Fruit fly (Drosophila melanogaster): Measurements from ENCODE around the gene Hmx.

The Hmx gene

dm6 chr3R:17604198-17604879, 45.6 kb downstream of the Hmx start (continued):
- 0 out of 3 replicates have a peak, but pooled peaks have one; percentile 19 for TF ChIP-seq otp (GFP tag; IDR thresholded peaks at IDR 0.05)
- TF ChIP-seq CG1832 (GFP tag; optimal IDR thresholded peaks at IDR 0.05): no peak
- peak; percentile 82 for TF ChIP-seq croc (GFP tag; conservative IDR thresholded peaks at IDR 0.05)
- no peak for TF ChIP-seq zen2 (GFP tag; IDR thresholded peaks at IDR 0.05; ENCODE audit: partially characterized antibody)
- no peak; the same call in 1 of the 2 replicates for TF ChIP-seq wdn (GFP tag; IDR thresholded peaks at IDR 0.05)
- TF ChIP-seq knrl (GFP tag; IDR thresholded peaks at IDR 0.05; ENCODE audit: partially characterized antibody): no peak
- TF ChIP-seq Xrp1 (GFP tag; IDR thresholded peaks at IDR 0.05): peak; percentile 85
- TF ChIP-seq MBD-R2 (GFP tag; IDR thresholded peaks at IDR 0.05): no peak
- no peak for TF ChIP-seq dm (GFP tag; optimal IDR thresholded peaks at IDR 0.05)
- TF ChIP-seq ro (GFP tag; IDR thresholded peaks at IDR 0.05): peak; percentile 34; the same call in 1 of the 2 replicates
- peak; percentile 46; the same call in 1 of the 3 replicates for TF ChIP-seq Opbp (GFP tag; IDR thresholded peaks at IDR 0.05; ENCODE audit: partially characterized antibody)
- TF ChIP-seq CG17328 (GFP tag; IDR thresholded peaks at IDR 0.05): peak; percentile 78
- no peak for TF ChIP-seq Sin3A (optimal IDR thresholded peaks at IDR 0.05)
- TF ChIP-seq Gug (GFP tag; IDR thresholded peaks at IDR 0.05): peak; percentile 26; the same call in 1 of the 4 replicates
- TF ChIP-seq CG5953 (GFP tag; IDR thresholded peaks at IDR 0.05): no peak
- peak; percentile 39; the same call in 1 of the 2 replicates for TF ChIP-seq Rx (GFP tag; IDR thresholded peaks at IDR 0.05)
- peak; percentile 19 for TF ChIP-seq CG33213 (GFP tag; optimal IDR thresholded peaks at IDR 0.05)
- TF ChIP-seq CG14014 (GFP tag; IDR thresholded peaks at IDR 0.05): peak; percentile 54
- peak; percentile 89 for TF ChIP-seq phol (tag; optimal IDR thresholded peaks at IDR 0.05)
- TF ChIP-seq esg (GFP tag; conservative IDR thresholded peaks at IDR 0.05): peak; percentile 46
- peak; percentile 64; the same call in 1 of the 2 replicates for TF ChIP-seq CG10959 (GFP tag; IDR thresholded peaks at IDR 0.05)
- peak; percentile 88 for TF ChIP-seq Ssrp (tag; optimal IDR thresholded peaks at IDR 0.05)
- TF ChIP-seq nmo (GFP tag; optimal IDR thresholded peaks at IDR 0.05): peak; percentile 92
- TF ChIP-seq tna (GFP tag; IDR thresholded peaks at IDR 0.05; ENCODE audit: partially characterized antibody): no peak
- no peak for TF ChIP-seq NK7.1 (GFP tag; optimal IDR thresholded peaks at IDR 0.05)
- no peak for TF ChIP-seq Side (GFP tag; optimal IDR thresholded peaks at IDR 0.05)
- peak; percentile 60; the same call in 2 of the 3 replicates for TF ChIP-seq CG11093 (GFP tag; IDR thresholded peaks at IDR 0.05)
- no peak for TF ChIP-seq CG18011 (GFP tag; optimal IDR thresholded peaks at IDR 0.05)
- TF ChIP-seq CG10366 (GFP tag; IDR thresholded peaks at IDR 0.05): 0 out of 2 replicates have a peak, but pooled peaks have one; percentile 27
- TF ChIP-seq nerfin-2 (GFP tag; IDR thresholded peaks at IDR 0.05; ENCODE audit: partially characterized antibody): no peak
- TF ChIP-seq H15 (GFP tag; IDR thresholded peaks at IDR 0.05): no peak
- no peak for TF ChIP-seq disco-r (GFP tag; optimal IDR thresholded peaks at IDR 0.05)
- TF ChIP-seq Jarid2 (GFP tag; optimal IDR thresholded peaks at IDR 0.05): peak; percentile 28
- no peak for TF ChIP-seq lov (optimal IDR thresholded peaks at IDR 0.05)
- no peak for TF ChIP-seq lov (GFP tag; IDR thresholded peaks at IDR 0.05)
- peak; percentile 50 to 93 for TF ChIP-seq Pdp1 (GFP tag; optimal IDR thresholded peaks at IDR 0.05)
- no peak for TF ChIP-seq Scr (GFP tag; IDR thresholded peaks at IDR 0.05; ENCODE audit: partially characterized antibody)
- TF ChIP-seq Poxn (GFP tag; IDR thresholded peaks at IDR 0.05): no peak
- peak; percentile 75 for TF ChIP-seq CG3407 (GFP tag; optimal IDR thresholded peaks at IDR 0.05)
- TF ChIP-seq zen (tag; optimal IDR thresholded peaks at IDR 0.05): peak; percentile 87
- no peak for TF ChIP-seq ken (GFP tag; IDR thresholded peaks at IDR 0.05)
- peak; percentile 87 for TF ChIP-seq CG8388 (GFP tag; optimal IDR thresholded peaks at IDR 0.05)
- no peak for TF ChIP-seq mirr (GFP tag; optimal IDR thresholded peaks at IDR 0.05)
- TF ChIP-seq al (GFP tag; IDR thresholded peaks at IDR 0.05): 0 out of 2 replicates have a peak, but pooled peaks have one; percentile 39
- TF ChIP-seq jumu (GFP tag; optimal IDR thresholded peaks at IDR 0.05): no peak
- no peak for TF ChIP-seq Doc3 (GFP tag; IDR thresholded peaks at IDR 0.05; ENCODE audit: partially characterized antibody)
- no peak for TF ChIP-seq z (GFP tag; IDR thresholded peaks at IDR 0.05)
- TF ChIP-seq Stat92E (GFP tag; optimal IDR thresholded peaks at IDR 0.05): no peak
- no peak; the same call in 1 of the 2 replicates for TF ChIP-seq amos (GFP tag; IDR thresholded peaks at IDR 0.05; ENCODE audit: partially characterized antibody)
